Worm (Caenorhabditis elegans) whole organism, L3 larva: ENCODE data around the gene nhr-27.
A peak's percentile ranks its signal among the peaks of the same experiment; 100 is the strongest.

Experiments used
- ZK546.5 ChIP-seq: sonication (generic microtip); optimal IDR thresholded peaks from 2 replicates; lab custom pipeline; 2017; ENCODE audit warnings: missing biosample characterization, missing genetic modification characterization
- aly-2 ChIP-seq: fragments of 150-350 bp; optimal IDR thresholded peaks from 2 replicates; lab custom pipeline; 2014; ENCODE audit warnings: missing biosample characterization, missing genetic modification characterization
- ama-1 ChIP-seq: fragments of 150-350 bp; optimal IDR thresholded peaks from 2 replicates; lab custom pipeline; 2018
- ceh-16 ChIP-seq: sonication (generic microtip); optimal IDR thresholded peaks from 2 replicates; lab custom pipeline; 2017; ENCODE audit warnings: missing biosample characterization, missing genetic modification characterization
- ceh-28 ChIP-seq: fragments of 150-350 bp; optimal IDR thresholded peaks from 2 replicates; lab custom pipeline; 2014; ENCODE audit warnings: missing biosample characterization, missing genetic modification reagents, missing genetic modification characterization
- ceh-82 ChIP-seq: fragments of 150-350 bp; optimal IDR thresholded peaks from 2 replicates; lab custom pipeline; 2014; ENCODE audit warnings: missing biosample characterization, missing genetic modification characterization
- daf-12 ChIP-seq: fragments of 150-350 bp; optimal IDR thresholded peaks from 2 replicates; lab custom pipeline; 2014; ENCODE audit warnings: missing biosample characterization, missing genetic modification reagents, missing genetic modification characterization
- egl-27 ChIP-seq: sonication (generic microtip); optimal IDR thresholded peaks from 4 replicates; lab custom pipeline; 2017; ENCODE audit warnings: missing biosample characterization, missing genetic modification reagents, missing genetic modification characterization
- elt-2 ChIP-seq: sonication (generic microtip); optimal IDR thresholded peaks from 2 replicates; lab custom pipeline; 2016; ENCODE audit warnings: missing genetic modification reagents, mild to moderate bottlenecking, missing genetic modification characterization, missing compliant biosample characterization
- elt-3 ChIP-seq, 3 experiments: fragments of 150-350 bp in 1 of 3; sonication (generic microtip) in 2 of 3; optimal IDR thresholded peaks; 2 replicates in 2 of 3; 4 replicates in 1 of 3; lab custom pipeline; 2014 to 2017; ENCODE audit warnings: missing biosample characterization in 3 of 3, missing genetic modification characterization in 3 of 3
- fkh-10 ChIP-seq: sonication (generic microtip); optimal IDR thresholded peaks from 2 replicates; lab custom pipeline; 2017; ENCODE audit warnings: missing biosample characterization, missing genetic modification reagents, missing genetic modification characterization
- hmg-11 ChIP-seq: sonication (generic microtip); optimal IDR thresholded peaks from 2 replicates; lab custom pipeline; 2016; ENCODE audit warnings: missing genetic modification characterization, missing compliant biosample characterization
- lin-15B ChIP-seq: fragments of 150-350 bp; optimal IDR thresholded peaks from 2 replicates; lab custom pipeline; 2014; ENCODE audit warnings: missing biosample characterization, missing genetic modification characterization
- lin-39 ChIP-seq: fragments of 150-350 bp; optimal IDR thresholded peaks from 2 replicates; lab custom pipeline; 2018; ENCODE audit warnings: missing biosample characterization, missing genetic modification reagents, missing genetic modification characterization
- lsy-12 ChIP-seq: sonication (generic microtip); optimal IDR thresholded peaks from 2 replicates; lab custom pipeline; 2016; ENCODE audit warnings: mild to moderate bottlenecking, missing genetic modification characterization, missing compliant biosample characterization
- mdl-1 ChIP-seq: fragments of 150-350 bp; optimal IDR thresholded peaks from 2 replicates; lab custom pipeline; 2014; ENCODE audit warnings: missing biosample characterization, missing genetic modification characterization
- mml-1 ChIP-seq: fragments of 150-350 bp; sonication (generic microtip); optimal IDR thresholded peaks from 3 replicates; lab custom pipeline; 2014; ENCODE audit warnings: missing biosample characterization, missing genetic modification characterization
- nhr-11 ChIP-seq: fragments of 150-350 bp; optimal IDR thresholded peaks from 2 replicates; lab custom pipeline; 2014; ENCODE audit warnings: missing biosample characterization, missing genetic modification characterization
- nhr-12 ChIP-seq: fragments of 150-350 bp; optimal IDR thresholded peaks from 2 replicates; lab custom pipeline; 2014; ENCODE audit warnings: missing biosample characterization, missing genetic modification characterization
- nhr-23 ChIP-seq: fragments of 150-350 bp; optimal IDR thresholded peaks from 2 replicates; lab custom pipeline; 2014; ENCODE audit warnings: missing biosample characterization, missing genetic modification reagents, missing genetic modification characterization
- nhr-237 ChIP-seq: fragments of 150-350 bp; optimal IDR thresholded peaks from 2 replicates; lab custom pipeline; 2014; ENCODE audit warnings: missing biosample characterization, missing genetic modification characterization
- nhr-25 ChIP-seq: sonication (generic microtip); optimal IDR thresholded peaks from 2 replicates; lab custom pipeline; 2017; ENCODE audit warnings: missing biosample characterization, missing genetic modification characterization
- nhr-43 ChIP-seq: sonication (generic microtip); optimal IDR thresholded peaks from 2 replicates; lab custom pipeline; 2016; ENCODE audit warnings: mild to moderate bottlenecking, missing genetic modification characterization, missing compliant biosample characterization; ENCODE audit not compliant: poor library complexity, severe bottlenecking
- nhr-67 ChIP-seq: fragments of 150-350 bp; optimal IDR thresholded peaks from 2 replicates; lab custom pipeline; 2014; ENCODE audit warnings: missing biosample characterization, missing genetic modification characterization
- nhr-76 ChIP-seq: fragments of 150-350 bp; sonication (generic microtip); optimal IDR thresholded peaks from 5 replicates; lab custom pipeline; 2014; ENCODE audit warnings: missing biosample characterization, missing genetic modification characterization
- nhr-77 ChIP-seq: fragments of 150-350 bp; optimal IDR thresholded peaks from 2 replicates; lab custom pipeline; 2014; ENCODE audit warnings: missing biosample characterization, missing genetic modification characterization
- pha-4 ChIP-seq: fragments of 150-350 bp; optimal IDR thresholded peaks from 2 replicates; lab custom pipeline; 2014; ENCODE audit warnings: missing biosample characterization, missing genetic modification reagents, missing genetic modification characterization
- pqm-1 ChIP-seq: fragments of 150-350 bp; optimal IDR thresholded peaks from 2 replicates; lab custom pipeline; 2017; ENCODE audit warnings: missing biosample characterization, missing genetic modification characterization, inconsistent platforms
- sea-2 ChIP-seq: fragments of 150-350 bp; sonication (generic microtip); optimal IDR thresholded peaks from 4 replicates; lab custom pipeline; 2014; ENCODE audit warnings: missing biosample characterization, missing genetic modification reagents, missing genetic modification characterization
- skn-1 ChIP-seq: fragments of 150-350 bp; optimal IDR thresholded peaks from 2 replicates; lab custom pipeline; 2014; ENCODE audit warnings: missing biosample characterization, missing genetic modification characterization
- snpc-4 ChIP-seq: fragments of 150-350 bp; optimal IDR thresholded peaks from 2 replicates; lab custom pipeline; 2014; ENCODE audit warnings: missing biosample characterization, missing genetic modification characterization
- tbx-2 ChIP-seq: sonication (generic microtip); optimal IDR thresholded peaks from 2 replicates; lab custom pipeline; 2016; ENCODE audit warnings: mild to moderate bottlenecking, missing genetic modification characterization, missing compliant biosample characterization
- ztf-11 ChIP-seq: fragments of 150-350 bp; optimal IDR thresholded peaks from 2 replicates; lab custom pipeline; 2014; ENCODE audit warnings: missing biosample characterization, missing genetic modification characterization

The nhr-27 gene

ce11 chrX:12780674-12781073 is 27.4 kb downstream of the nhr-27 start:
- TF ChIP-seq lsy-12 (tag; lab: Kevin White, UChicago) (no peak), nhr-77 (no peak), nhr-23 (tag; lab: Kevin White, UChicago) (no peak), ceh-28 (no peak), pqm-1 (tag; lab: Kevin White, UChicago) (peak; percentile 72), nhr-12 (tag; lab: Kevin White, UChicago) (no peak), nhr-25 (no peak), ZK546.5 (tag; lab: Kevin White, UChicago) (no peak), tbx-2 (no peak), mml-1 (no peak), snpc-4 (tag; lab: Kevin White, UChicago) (no peak), hmg-11 (tag; lab: Kevin White, UChicago) (no peak), elt-2 (tag; lab: Kevin White, UChicago) (peak; percentile 73), ama-1 (lab: Kevin White, UChicago) (no peak), nhr-237 (no peak), elt-3 (tag; optimal IDR thresholded peaks at IDR 0.05; lab: Kevin White, UChicago) (no peak)

ce11 chrX:12769697-12770096 is 38.4 kb downstream of the nhr-27 start, which contains the start of gene ilc-17.1:
TSS of gene ilc-17.1 (minus strand) at chrX:12769797.
- TF ChIP-seq pha-4 (tag; lab: Kevin White, UChicago) (no peak), nhr-67 (tag; lab: Kevin White, UChicago) (no peak), nhr-237 (no peak), elt-3 (tag; optimal IDR thresholded peaks at IDR 0.05; lab: Kevin White, UChicago) (no peak), nhr-25 (no peak), lin-39 (no peak)

- TF ChIP-seq nhr-12 (tag; lab: Kevin White, UChicago), result no peak
- TF ChIP-seq ceh-16, result no peak
- TF ChIP-seq ztf-11 (tag; lab: Kevin White, UChicago), result no peak
- TF ChIP-seq fkh-10 (GFP tag; lab: Kevin White, UChicago), result no peak
- no peak for TF ChIP-seq lsy-12 (tag; lab: Kevin White, UChicago)
- no peak for TF ChIP-seq elt-2 (tag; lab: Kevin White, UChicago)
- TF ChIP-seq egl-27 (tag; lab: Kevin White, UChicago), result no peak
- no peak for TF ChIP-seq nhr-25
- TF ChIP-seq sea-2, result no peak
Measured at ce11 chrX:12764009-12764408, 44.1 kb downstream of the nhr-27 start.

- TF ChIP-seq nhr-12 (tag; lab: Kevin White, UChicago), result no peak
Measured at ce11 chrX:12761778-12762177, 46.3 kb downstream of the nhr-27 start, which contains the start of gene cept-1. TSS of gene cept-1 (plus strand) at chrX:12762078.

- TF ChIP-seq nhr-11 (tag; lab: Kevin White, UChicago), result no peak
- no peak for TF ChIP-seq skn-1 (tag; lab: Kevin White, UChicago)
- TF ChIP-seq ceh-82 (tag; lab: Kevin White, UChicago), result no peak
- TF ChIP-seq aly-2 (tag; lab: Kevin White, UChicago), result no peak
- no peak for TF ChIP-seq mdl-1 (tag; lab: Kevin White, UChicago)
- no peak for TF ChIP-seq pha-4 (tag; lab: Kevin White, UChicago)
- peak; percentile 47 for TF ChIP-seq nhr-25
- TF ChIP-seq daf-12 (tag; lab: Kevin White, UChicago), result no peak
- TF ChIP-seq lsy-12 (tag; lab: Kevin White, UChicago), result no peak
- no peak for TF ChIP-seq nhr-67 (tag; lab: Kevin White, UChicago)
- TF ChIP-seq mml-1, result no peak
- no peak for TF ChIP-seq lin-15B (tag; lab: Kevin White, UChicago)
- TF ChIP-seq lin-39, result peak; percentile 41
- no peak for TF ChIP-seq nhr-76
- TF ChIP-seq nhr-43 (tag; lab: Kevin White, UChicago), result no peak
- peak in 1 of 3 experiments; percentile 38 for TF ChIP-seq elt-3 (tag; optimal IDR thresholded peaks at IDR 0.05; lab: Kevin White, UChicago)
- peak; percentile 61 for TF ChIP-seq elt-2 (tag; lab: Kevin White, UChicago)
- TF ChIP-seq ceh-16, result no peak
- no peak for TF ChIP-seq nhr-12 (tag; lab: Kevin White, UChicago)
- TF ChIP-seq tbx-2, result no peak
- no peak for TF ChIP-seq fkh-10 (GFP tag; lab: Kevin White, UChicago)
Measured at ce11 chrX:12761295-12761775, 46.8 kb downstream of the nhr-27 start.
